Worm (Caenorhabditis elegans) whole organism, mixed stage, embryonic: ENCODE measurements around the gene C16C8.16.
A peak's percentile ranks its signal among the peaks of the same experiment; 100 is the strongest.

Experiments used
- M03D4.4 ChIP-seq: sonication (generic microtip); optimal IDR thresholded peaks from 2 replicates; lab custom pipeline; 2017; ENCODE audit warnings: mild to moderate bottlenecking, missing genetic modification characterization, missing compliant biosample characterization
- bed-3 ChIP-seq: fragments of 200-800 bp; sonication (Bioruptor generic); optimal IDR thresholded peaks from 3 replicates; lab custom pipeline; 2018; ENCODE audit warnings: mild to moderate bottlenecking, missing genetic modification characterization, moderate library complexity, missing compliant biosample characterization
- blmp-1 ChIP-seq: fragments of 150-350 bp; optimal IDR thresholded peaks from 2 replicates; lab custom pipeline; 2014; ENCODE audit warnings: missing biosample characterization, missing genetic modification characterization
- ceh-39 ChIP-seq: fragments of 150-350 bp; optimal IDR thresholded peaks from 2 replicates; lab custom pipeline; 2014; ENCODE audit warnings: missing biosample characterization, missing genetic modification characterization
- ceh-43 ChIP-seq: fragments of 200-800 bp; sonication (Bioruptor generic); optimal IDR thresholded peaks from 2 replicates; lab custom pipeline; 2018; ENCODE audit warnings: mild to moderate bottlenecking, missing genetic modification characterization, moderate library complexity, missing compliant biosample characterization
- ceh-83 ChIP-seq: fragments of 200-800 bp; sonication (Bioruptor generic); optimal IDR thresholded peaks from 2 replicates; lab custom pipeline; 2018; ENCODE audit warnings: mild to moderate bottlenecking, missing genetic modification characterization, missing compliant biosample characterization
- ces-1 ChIP-seq: fragments of 150-350 bp; optimal IDR thresholded peaks from 2 replicates; lab custom pipeline; 2014; ENCODE audit warnings: missing biosample characterization, missing genetic modification reagents, missing genetic modification characterization
- cnd-1 ChIP-seq: fragments of 200-800 bp; sonication (Bioruptor generic); optimal IDR thresholded peaks from 2 replicates; lab custom pipeline; 2018; ENCODE audit warnings: mild to moderate bottlenecking, missing genetic modification characterization, missing compliant biosample characterization
- drap-1 ChIP-seq: fragments of 200-800 bp; sonication (Bioruptor generic); optimal IDR thresholded peaks from 3 replicates; lab custom pipeline; 2018; ENCODE audit warnings: mild to moderate bottlenecking, missing genetic modification characterization, missing compliant biosample characterization
- elt-1 ChIP-seq: sonication (generic microtip); optimal IDR thresholded peaks from 2 replicates; lab custom pipeline; 2017; ENCODE audit warnings: missing genetic modification characterization, mild to moderate bottlenecking, missing compliant biosample characterization, antibody characterized with exemption, moderate library complexity, borderline replicate concordance; ENCODE audit not compliant: insufficient read depth
- elt-3 ChIP-seq: fragments of 150-350 bp; optimal IDR thresholded peaks from 2 replicates; lab custom pipeline; 2014; ENCODE audit warnings: missing biosample characterization, missing genetic modification characterization
- flh-1 ChIP-seq: fragments of 200-800 bp; sonication (Bioruptor generic); optimal IDR thresholded peaks from 2 replicates; lab custom pipeline; 2018; ENCODE audit warnings: mild to moderate bottlenecking, missing genetic modification characterization, moderate library complexity, missing compliant biosample characterization
- ham-2 ChIP-seq: fragments of 200-800 bp; sonication (Bioruptor generic); optimal IDR thresholded peaks from 2 replicates; lab custom pipeline; 2018; ENCODE audit warnings: mild to moderate bottlenecking, missing genetic modification characterization, missing compliant biosample characterization
- lin-13 ChIP-seq: fragments of 150-350 bp; optimal IDR thresholded peaks from 2 replicates; lab custom pipeline; 2014; ENCODE audit warnings: missing biosample characterization, missing genetic modification characterization
- lin-32 ChIP-seq: fragments of 200-800 bp; sonication (Bioruptor generic); optimal IDR thresholded peaks from 2 replicates; lab custom pipeline; 2018; ENCODE audit warnings: mild to moderate bottlenecking, missing genetic modification characterization, missing compliant biosample characterization
- lsy-2 ChIP-seq: fragments of 150-350 bp; optimal IDR thresholded peaks from 2 replicates; lab custom pipeline; 2014; ENCODE audit warnings: missing biosample characterization, missing genetic modification characterization
- mab-5 ChIP-seq: fragments of 150-350 bp; optimal IDR thresholded peaks from 2 replicates; lab custom pipeline; 2014; ENCODE audit warnings: missing biosample characterization, missing genetic modification characterization
- mep-1 ChIP-seq: fragments of 150-350 bp; optimal IDR thresholded peaks from 2 replicates; lab custom pipeline; 2017; ENCODE audit warnings: missing biosample characterization, missing genetic modification reagents, missing genetic modification characterization, inconsistent platforms
- mls-2 ChIP-seq: sonication (generic microtip); optimal IDR thresholded peaks from 2 replicates; lab custom pipeline; 2016; ENCODE audit warnings: mild to moderate bottlenecking, missing genetic modification characterization, moderate library complexity, missing compliant biosample characterization
- nhr-12 ChIP-seq: fragments of 150-350 bp; optimal IDR thresholded peaks from 2 replicates; lab custom pipeline; 2014; ENCODE audit warnings: missing biosample characterization, missing genetic modification characterization
- nhr-2 ChIP-seq: fragments of 150-350 bp; optimal IDR thresholded peaks from 2 replicates; lab custom pipeline; 2014; ENCODE audit warnings: missing biosample characterization, missing genetic modification characterization
- nhr-28 ChIP-seq: fragments of 150-350 bp; optimal IDR thresholded peaks from 2 replicates; lab custom pipeline; 2014; ENCODE audit warnings: missing biosample characterization, missing genetic modification characterization
- nhr-76 ChIP-seq: sonication (generic microtip); optimal IDR thresholded peaks from 2 replicates; lab custom pipeline; 2017; ENCODE audit warnings: missing biosample characterization, missing genetic modification characterization
- pha-4 ChIP-seq: fragments of 150-350 bp; optimal IDR thresholded peaks from 2 replicates; lab custom pipeline; 2018; ENCODE audit warnings: missing biosample characterization, missing genetic modification reagents, missing genetic modification characterization
- sem-2 ChIP-seq: fragments of 200-800 bp; sonication (Bioruptor generic); optimal IDR thresholded peaks from 2 replicates; lab custom pipeline; 2018; ENCODE audit warnings: mild to moderate bottlenecking, missing genetic modification characterization, missing compliant biosample characterization
- snpc-4 ChIP-seq: fragments of 150-350 bp; optimal IDR thresholded peaks from 2 replicates; lab custom pipeline; 2014; ENCODE audit warnings: missing biosample characterization, missing genetic modification characterization
- sptf-1 ChIP-seq: sonication (generic microtip); optimal IDR thresholded peaks from 2 replicates; lab custom pipeline; 2017; ENCODE audit warnings: mild to moderate bottlenecking, missing genetic modification characterization, moderate library complexity, missing compliant biosample characterization
- tbx-8 ChIP-seq: fragments of 200-800 bp; sonication (Bioruptor generic); optimal IDR thresholded peaks from 2 replicates; lab custom pipeline; 2018; ENCODE audit warnings: mild to moderate bottlenecking, missing genetic modification characterization, moderate library complexity, missing compliant biosample characterization
- unc-120 ChIP-seq: sonication (generic microtip); optimal IDR thresholded peaks from 2 replicates; lab custom pipeline; 2017; ENCODE audit warnings: missing genetic modification characterization, missing compliant biosample characterization; ENCODE audit not compliant: poor library complexity, severe bottlenecking
- unc-39 ChIP-seq: fragments of 150-350 bp; optimal IDR thresholded peaks from 2 replicates; lab custom pipeline; 2014; ENCODE audit warnings: missing biosample characterization, missing genetic modification characterization
- zip-8 ChIP-seq: fragments of 150-350 bp; optimal IDR thresholded peaks from 2 replicates; lab custom pipeline; 2014; ENCODE audit warnings: missing biosample characterization, missing genetic modification characterization
- ztf-11 ChIP-seq: fragments of 150-350 bp; optimal IDR thresholded peaks from 2 replicates; lab custom pipeline; 2014; ENCODE audit warnings: missing biosample characterization, missing genetic modification characterization

The C16C8.16 gene

ce11 chrII:3437393-3437792 is 8.2 kb upstream of the C16C8.16 start:
- TF ChIP-seq zip-8 (no peak), lsy-2 (no peak), ceh-83 (peak; percentile 33), ces-1 (GFP tag; lab: Kevin White, UChicago) (no peak), snpc-4 (tag; lab: Kevin White, UChicago) (no peak)
- TF ChIP-seq, all 35 proteins: peak for 1

ce11 chrII:3438280-3438679 is 7.3 kb upstream of the C16C8.16 start:
- no peak for TF ChIP-seq ztf-11 (tag; lab: Kevin White, UChicago)
- TF ChIP-seq sem-2 (GFP tag; lab: Kevin White, UChicago) = no peak
- no peak for TF ChIP-seq ceh-39 (tag; lab: Kevin White, UChicago)
- no peak for TF ChIP-seq elt-1
- peak; percentile 90 for TF ChIP-seq blmp-1 (tag; lab: Kevin White, UChicago)
- no peak for TF ChIP-seq pha-4 (tag; lab: Kevin White, UChicago)
- no peak for TF ChIP-seq sptf-1 (tag; lab: Kevin White, UChicago)
- TF ChIP-seq ces-1 (GFP tag; lab: Kevin White, UChicago) = no peak

- TF ChIP-seq tbx-8 = no peak
- TF ChIP-seq flh-1 (GFP tag; lab: Kevin White, UChicago) = peak; percentile 24
- TF ChIP-seq lin-32 (GFP tag; lab: Kevin White, UChicago) = peak; percentile 65
- peak; percentile 71 for TF ChIP-seq sptf-1 (tag; lab: Kevin White, UChicago)
- peak; percentile 68 for TF ChIP-seq drap-1 (GFP tag; lab: Kevin White, UChicago)
- no peak for TF ChIP-seq snpc-4 (tag; lab: Kevin White, UChicago)
- TF ChIP-seq mab-5 (tag; lab: Kevin White, UChicago) = no peak
- peak; percentile 68 for TF ChIP-seq ham-2
- TF ChIP-seq nhr-76 (tag; lab: Kevin White, UChicago) = no peak
- TF ChIP-seq ces-1 (GFP tag; lab: Kevin White, UChicago) = no peak
- TF ChIP-seq nhr-2 = no peak
- TF ChIP-seq nhr-28 = no peak
- peak; percentile 66 for TF ChIP-seq cnd-1
- TF ChIP-seq mls-2 (tag; lab: Kevin White, UChicago) = peak; percentile 64
- no peak for TF ChIP-seq elt-3 (tag; lab: Kevin White, UChicago)
- TF ChIP-seq ceh-83 = peak; percentile 88
- TF ChIP-seq sem-2 (GFP tag; lab: Kevin White, UChicago) = peak; percentile 55
- TF ChIP-seq bed-3 (GFP tag; lab: Kevin White, UChicago) = peak; percentile 33
- TF ChIP-seq M03D4.4 (tag; lab: Kevin White, UChicago) = peak; percentile 76
- peak; percentile 37 for TF ChIP-seq unc-120
- TF ChIP-seq elt-1 = no peak
- TF ChIP-seq mep-1 (tag; lab: Kevin White, UChicago) = no peak
- TF ChIP-seq unc-39 = no peak
- TF ChIP-seq lin-13 = no peak
- TF ChIP-seq, all 35 proteins: peak for 12
Measured at ce11 chrII:3439244-3439698, 6.3 kb upstream of the C16C8.16 start.

- TF ChIP-seq bed-3 (GFP tag; lab: Kevin White, UChicago) (no peak), zip-8 (peak; percentile 64)
Measured at ce11 chrII:3439842-3440640, 5.5 kb upstream of the C16C8.16 start.

DNA sequence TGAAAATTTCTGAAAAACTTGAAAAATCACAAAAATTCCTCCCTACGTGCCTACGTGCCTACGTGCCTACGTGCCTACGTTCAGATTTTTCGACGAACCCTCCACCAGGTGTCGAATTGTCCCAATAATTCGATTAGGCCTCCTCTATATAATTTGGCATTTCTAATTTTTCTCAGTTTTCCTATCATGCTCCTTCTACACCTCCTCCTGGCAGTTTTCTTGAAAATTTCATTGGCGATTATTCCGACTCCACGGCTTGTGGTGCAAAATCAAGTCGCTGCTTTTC is 5.0 kb upstream of the C16C8.16 start, which contains the start of gene C16C8.17:
Gene C16C8.17 (plus strand): TSS at position 187 of the 286 bp plus-strand sequence.
- TF ChIP-seq nhr-12 (no peak), lin-13 (no peak), M03D4.4 (tag; lab: Kevin White, UChicago) (no peak), ceh-83 (no peak), ham-2 (no peak), unc-39 (no peak), unc-120 (no peak), mls-2 (tag; lab: Kevin White, UChicago) (no peak), ceh-43 (GFP tag; lab: Kevin White, UChicago) (no peak), flh-1 (GFP tag; lab: Kevin White, UChicago) (no peak), sptf-1 (tag; lab: Kevin White, UChicago) (no peak), ceh-39 (tag; lab: Kevin White, UChicago) (no peak), lsy-2 (no peak), lin-32 (GFP tag; lab: Kevin White, UChicago) (no peak), ztf-11 (tag; lab: Kevin White, UChicago) (no peak), pha-4 (tag; lab: Kevin White, UChicago) (no peak), bed-3 (GFP tag; lab: Kevin White, UChicago) (no peak), elt-3 (tag; lab: Kevin White, UChicago) (no peak), elt-1 (no peak), nhr-2 (no peak)
